Fruit fly (Drosophila melanogaster) whole organism, wandering third instar larva: Measurements from ENCODE around the gene CG42536.

Experiments
- Abd-B ChIP-seq: fragments of >200 bp; optimal IDR thresholded peaks from 2 replicates; lab custom pipeline; 2017; ENCODE audit warnings: missing biosample characterization, missing genetic modification characterization
- CG32264 ChIP-seq: fragments of 200-800 bp; sonication (Bioruptor generic); optimal IDR thresholded peaks from 2 replicates; lab custom pipeline; 2016; ENCODE audit warnings: missing biosample characterization, missing genetic modification characterization
- Dfd ChIP-seq: fragments of >200 bp; optimal IDR thresholded peaks from 2 replicates; lab custom pipeline; 2017; ENCODE audit warnings: missing biosample characterization, missing genetic modification characterization
- Dif ChIP-seq: fragments of 200-275, 200-300 bp; sonication (Bioruptor generic); optimal IDR thresholded peaks from 2 replicates; lab custom pipeline; 2018; ENCODE audit warnings: missing biosample characterization, missing genetic modification characterization; ENCODE audit not compliant: partially characterized antibody
- GATAd ChIP-seq: sonication (Bioruptor generic); optimal IDR thresholded peaks from 2 replicates; lab custom pipeline; 2016; ENCODE audit warnings: missing biosample characterization, missing genetic modification characterization
- HLH106 ChIP-seq: fragments of 200-800 bp; optimal IDR thresholded peaks from 3 replicates; lab custom pipeline; 2019; ENCODE audit warnings: missing biosample characterization, mild to moderate bottlenecking, missing genetic modification characterization, moderate library complexity
- Hnf4 ChIP-seq: fragments of 200-800 bp; sonication (Bioruptor generic); optimal IDR thresholded peaks from 2 replicates; lab custom pipeline; 2016; ENCODE audit warnings: missing biosample characterization, mild to moderate bottlenecking, missing genetic modification characterization
- Hr78 ChIP-seq: fragments of >200 bp; optimal IDR thresholded peaks from 2 replicates; lab custom pipeline; 2017; ENCODE audit warnings: missing biosample characterization, missing genetic modification characterization
- Hr83 ChIP-seq: fragments of 200-300 bp; sonication (Bioruptor generic); optimal IDR thresholded peaks from 2 replicates; lab custom pipeline; 2016; ENCODE audit warnings: missing biosample characterization, mild to moderate bottlenecking, missing genetic modification characterization, moderate library complexity; ENCODE audit not compliant: poor library complexity, severe bottlenecking
- Jra ChIP-seq: sonication (Bioruptor generic); optimal IDR thresholded peaks from 2 replicates; lab custom pipeline; 2016; ENCODE audit warnings: missing biosample characterization, missing genetic modification characterization
- Myc ChIP-seq: fragments of >200 bp; optimal IDR thresholded peaks from 2 replicates; lab custom pipeline; 2017
- N ChIP-seq: fragments of >200 bp; optimal IDR thresholded peaks from 2 replicates; lab custom pipeline; 2018; ENCODE audit warnings: missing biosample characterization, missing external identifiers, missing genetic modification characterization
- OdsH ChIP-seq: fragments of 200-800 bp; sonication (Bioruptor generic); optimal IDR thresholded peaks from 2 replicates; lab custom pipeline; 2016; ENCODE audit warnings: missing biosample characterization, mild to moderate bottlenecking, missing genetic modification characterization
- Rel ChIP-seq, 2 experiments: fragments of 200-800 bp; sonication (Bioruptor generic) in 1 of 2; optimal IDR thresholded peaks; 2 replicates in 1 of 2; 3 replicates in 1 of 2; lab custom pipeline; 2016 to 2019; ENCODE audit warnings: mild to moderate bottlenecking in 2 of 2, missing biosample characterization in 2 of 2, missing genetic modification characterization in 2 of 2, moderate library complexity in 1 of 2
- Sp1 ChIP-seq: fragments of 200-800 bp; sonication (Bioruptor generic); optimal IDR thresholded peaks from 3 replicates; lab custom pipeline; 2019; ENCODE audit warnings: missing biosample characterization, mild to moderate bottlenecking, missing genetic modification characterization, moderate library complexity
- Vsx2 ChIP-seq: fragments of 200-300, 225-300 bp; sonication (Bioruptor generic); optimal IDR thresholded peaks from 2 replicates; lab custom pipeline; 2018; ENCODE audit warnings: missing biosample characterization, missing genetic modification characterization; ENCODE audit not compliant: partially characterized antibody
- brk ChIP-seq: fragments of 200-800 bp; sonication (Bioruptor generic); optimal IDR thresholded peaks from 2 replicates; lab custom pipeline; 2016; ENCODE audit warnings: missing biosample characterization, mild to moderate bottlenecking, missing genetic modification characterization
- dmrt93B ChIP-seq: fragments of 200-800 bp; sonication (Bioruptor generic); optimal IDR thresholded peaks from 2 replicates; lab custom pipeline; 2018; ENCODE audit warnings: missing biosample characterization, mild to moderate bottlenecking, missing genetic modification characterization
- ey ChIP-seq: fragments of 200-800 bp; sonication (Bioruptor generic); optimal IDR thresholded peaks from 2 replicates; lab custom pipeline; 2016; ENCODE audit warnings: missing biosample characterization, missing genetic modification characterization
- foxo ChIP-seq, 2 experiments: fragments of 200-800 bp; sonication (Bioruptor generic); optimal IDR thresholded peaks; 2 replicates in 1 of 2; 3 replicates in 1 of 2; lab custom pipeline; 2016 to 2017; ENCODE audit warnings: missing biosample characterization in 2 of 2, missing genetic modification characterization in 2 of 2
- fru ChIP-seq: fragments of 200-800 bp; sonication (Bioruptor generic); optimal IDR thresholded peaks from 3 replicates; lab custom pipeline; 2016; ENCODE audit warnings: missing biosample characterization, mild to moderate bottlenecking, missing genetic modification characterization
- h ChIP-seq: fragments of 200-800 bp; sonication (Bioruptor generic); optimal IDR thresholded peaks from 3 replicates; lab custom pipeline; 2016; ENCODE audit warnings: missing biosample characterization, mild to moderate bottlenecking, missing genetic modification characterization
- jim ChIP-seq: fragments of 175-275, 200-325 bp; sonication (Bioruptor generic); optimal IDR thresholded peaks from 2 replicates; lab custom pipeline; 2016; ENCODE audit warnings: missing biosample characterization, mild to moderate bottlenecking, missing genetic modification characterization
- pan ChIP-seq: fragments of >200 bp; optimal IDR thresholded peaks from 2 replicates; lab custom pipeline; 2017
- psq ChIP-seq: fragments of 200-800 bp; sonication (Bioruptor generic); optimal IDR thresholded peaks from 3 replicates; lab custom pipeline; 2017; ENCODE audit warnings: missing biosample characterization, mild to moderate bottlenecking, missing genetic modification characterization, moderate library complexity
- rgr ChIP-seq: fragments of 200-800 bp; sonication (Bioruptor generic); optimal IDR thresholded peaks from 3 replicates; lab custom pipeline; 2016; ENCODE audit warnings: missing biosample characterization, mild to moderate bottlenecking, missing genetic modification characterization
- sage ChIP-seq: fragments of 200-800 bp; sonication (Bioruptor generic); optimal IDR thresholded peaks from 2 replicates; lab custom pipeline; 2016; ENCODE audit warnings: missing biosample characterization, mild to moderate bottlenecking, missing genetic modification characterization
- tai ChIP-seq: sonication (Bioruptor generic); optimal IDR thresholded peaks from 2 replicates; lab custom pipeline; 2016; ENCODE audit warnings: missing biosample characterization, missing genetic modification characterization
- usp ChIP-seq: fragments of >200 bp; optimal IDR thresholded peaks from 2 replicates; lab custom pipeline; 2017; ENCODE audit warnings: missing biosample characterization, missing genetic modification characterization
- woc ChIP-seq: sonication (Bioruptor generic); optimal IDR thresholded peaks from 2 replicates; lab custom pipeline; 2016; ENCODE audit warnings: missing biosample characterization, mild to moderate bottlenecking, missing genetic modification characterization

Gene CG42536

dm6 chr3L:10674145-10674547 is 44.3 kb upstream of the CG42536 start (continued):
- no peak for TF ChIP-seq CG32264
- TF ChIP-seq Sp1 (GFP tag; lab: Kevin White, UChicago), result no peak
- no peak for TF ChIP-seq Vsx2 (GFP tag; lab: Kevin White, UChicago)
- no peak for TF ChIP-seq Hnf4 (GFP tag; lab: Kevin White, UChicago)

DNA sequence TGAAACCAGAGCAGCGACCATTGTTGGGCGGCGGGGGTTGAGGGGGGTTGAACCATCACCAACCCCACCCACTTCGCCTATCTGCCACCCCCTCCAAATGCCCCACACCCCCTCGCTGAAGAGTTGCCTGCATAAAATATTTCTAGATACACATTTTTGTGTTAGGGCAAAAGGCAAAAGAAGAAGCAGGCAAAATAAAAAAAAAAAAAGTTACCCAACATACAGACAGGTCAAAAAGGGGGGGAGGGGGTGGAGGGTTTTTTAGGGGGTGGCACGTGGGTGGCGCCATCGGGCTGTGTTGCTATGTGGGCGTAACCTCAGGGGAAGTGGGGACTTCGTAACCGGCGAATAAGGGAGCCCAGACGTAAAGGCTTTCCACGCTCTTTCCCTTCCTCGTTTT is 42.7 kb upstream of the CG42536 start:
- TF ChIP-seq dmrt93B (GFP tag; lab: Kevin White, UChicago) (no peak), foxo (GFP tag; optimal IDR thresholded peaks at IDR 0.05; lab: Kevin White, UChicago) (no peak), h (GFP tag; lab: Kevin White, UChicago) (no peak), Hr78 (GFP tag; lab: Kevin White, UChicago) (no peak), ey (GFP tag; lab: Kevin White, UChicago) (no peak), psq (no peak), Dif (no peak), HLH106 (tag; lab: Kevin White, UChicago) (no peak), brk (GFP tag; lab: Kevin White, UChicago) (no peak)

- TF ChIP-seq Hnf4 (GFP tag; lab: Kevin White, UChicago), result no peak
- no peak for TF ChIP-seq ey (GFP tag; lab: Kevin White, UChicago)
- no peak for TF ChIP-seq Rel (GFP tag; optimal IDR thresholded peaks at IDR 0.05; lab: Kevin White, UChicago)
- peak; percentile 92 for TF ChIP-seq Rel (tag; optimal IDR thresholded peaks at IDR 0.05; lab: Kevin White, UChicago)
- peak; percentile 58 for TF ChIP-seq Dfd (GFP tag; lab: Kevin White, UChicago)
- no peak for TF ChIP-seq Dif
- no peak for TF ChIP-seq Abd-B
- no peak for TF ChIP-seq Sp1 (GFP tag; lab: Kevin White, UChicago)
Observed at dm6 chr3L:10669592-10670400, 39.9 kb upstream of the CG42536 start.

dm6 chr3L:10667341-10667740 is 37.5 kb upstream of the CG42536 start:
- TF ChIP-seq N (GFP tag; lab: Kevin White, UChicago) (no peak), Jra (GFP tag; lab: Kevin White, UChicago) (peak; percentile 8), Rel (GFP tag; optimal IDR thresholded peaks at IDR 0.05; lab: Kevin White, UChicago) (no peak), Rel (tag; optimal IDR thresholded peaks at IDR 0.05; lab: Kevin White, UChicago) (peak; percentile 49), Dif (peak; percentile 15), OdsH (GFP tag; lab: Kevin White, UChicago) (peak; percentile 15), tai (GFP tag; lab: Kevin White, UChicago) (no peak), ey (GFP tag; lab: Kevin White, UChicago) (no peak), Myc (lab: Kevin White, UChicago) (no peak), GATAd (no peak), Hr83 (GFP tag; lab: Kevin White, UChicago) (peak; percentile 34), fru (GFP tag; lab: Kevin White, UChicago) (peak; percentile 14), pan (lab: Kevin White, UChicago) (no peak), Dfd (GFP tag; lab: Kevin White, UChicago) (peak; percentile 38), Abd-B (no peak), h (GFP tag; lab: Kevin White, UChicago) (peak; percentile 22), psq (peak; percentile 29), sage (no peak), rgr (no peak), brk (GFP tag; lab: Kevin White, UChicago) (no peak)

dm6 chr3L:10666511-10667003 is 36.7 kb upstream of the CG42536 start:
- TF ChIP-seq psq (peak; percentile 95), Hr78 (GFP tag; lab: Kevin White, UChicago) (no peak), Rel (GFP tag; optimal IDR thresholded peaks at IDR 0.05; lab: Kevin White, UChicago) (no peak), Rel (tag; optimal IDR thresholded peaks at IDR 0.05; lab: Kevin White, UChicago) (peak; percentile 93), ey (GFP tag; lab: Kevin White, UChicago) (no peak), usp (GFP tag; lab: Kevin White, UChicago) (no peak), Dif (peak; percentile 68), woc (GFP tag; lab: Kevin White, UChicago) (no peak), pan (lab: Kevin White, UChicago) (no peak), tai (GFP tag; lab: Kevin White, UChicago) (no peak), jim (GFP tag; lab: Kevin White, UChicago) (no peak), Abd-B (no peak)
